Worm (Caenorhabditis elegans) whole organism, mixed stage, embryonic: Measurements from ENCODE around the gene F22H10.2.

Experiments used
- M03D4.4 ChIP-seq: sonication (generic microtip); optimal IDR thresholded peaks from 2 replicates; lab custom pipeline; 2017; ENCODE audit warnings: mild to moderate bottlenecking, missing genetic modification characterization, missing compliant biosample characterization
- bed-3 ChIP-seq: fragments of 200-800 bp; sonication (Bioruptor generic); optimal IDR thresholded peaks from 3 replicates; lab custom pipeline; 2018; ENCODE audit warnings: mild to moderate bottlenecking, missing genetic modification characterization, moderate library complexity, missing compliant biosample characterization
- blmp-1 ChIP-seq: fragments of 150-350 bp; optimal IDR thresholded peaks from 2 replicates; lab custom pipeline; 2014; ENCODE audit warnings: missing biosample characterization, missing genetic modification characterization
- ceh-39 ChIP-seq: fragments of 150-350 bp; optimal IDR thresholded peaks from 2 replicates; lab custom pipeline; 2014; ENCODE audit warnings: missing biosample characterization, missing genetic modification characterization
- ceh-43 ChIP-seq: fragments of 200-800 bp; sonication (Bioruptor generic); optimal IDR thresholded peaks from 2 replicates; lab custom pipeline; 2018; ENCODE audit warnings: mild to moderate bottlenecking, missing genetic modification characterization, moderate library complexity, missing compliant biosample characterization
- ceh-83 ChIP-seq: fragments of 200-800 bp; sonication (Bioruptor generic); optimal IDR thresholded peaks from 2 replicates; lab custom pipeline; 2018; ENCODE audit warnings: mild to moderate bottlenecking, missing genetic modification characterization, missing compliant biosample characterization
- ces-1 ChIP-seq: fragments of 150-350 bp; optimal IDR thresholded peaks from 2 replicates; lab custom pipeline; 2014; ENCODE audit warnings: missing biosample characterization, missing genetic modification reagents, missing genetic modification characterization
- cnd-1 ChIP-seq: fragments of 200-800 bp; sonication (Bioruptor generic); optimal IDR thresholded peaks from 2 replicates; lab custom pipeline; 2018; ENCODE audit warnings: mild to moderate bottlenecking, missing genetic modification characterization, missing compliant biosample characterization
- elt-1 ChIP-seq: sonication (generic microtip); optimal IDR thresholded peaks from 2 replicates; lab custom pipeline; 2017; ENCODE audit warnings: missing genetic modification characterization, mild to moderate bottlenecking, missing compliant biosample characterization, antibody characterized with exemption, moderate library complexity, borderline replicate concordance; ENCODE audit not compliant: insufficient read depth
- elt-3 ChIP-seq: fragments of 150-350 bp; optimal IDR thresholded peaks from 2 replicates; lab custom pipeline; 2014; ENCODE audit warnings: missing biosample characterization, missing genetic modification characterization
- flh-1 ChIP-seq: fragments of 200-800 bp; sonication (Bioruptor generic); optimal IDR thresholded peaks from 2 replicates; lab custom pipeline; 2018; ENCODE audit warnings: mild to moderate bottlenecking, missing genetic modification characterization, moderate library complexity, missing compliant biosample characterization
- ham-2 ChIP-seq: fragments of 200-800 bp; sonication (Bioruptor generic); optimal IDR thresholded peaks from 2 replicates; lab custom pipeline; 2018; ENCODE audit warnings: mild to moderate bottlenecking, missing genetic modification characterization, missing compliant biosample characterization
- hlh-1 ChIP-seq: fragments of 150-350 bp; optimal IDR thresholded peaks from 2 replicates; lab custom pipeline; 2014; ENCODE audit warnings: missing biosample characterization, missing genetic modification reagents, missing genetic modification characterization
- lin-13 ChIP-seq: fragments of 150-350 bp; optimal IDR thresholded peaks from 2 replicates; lab custom pipeline; 2014; ENCODE audit warnings: missing biosample characterization, missing genetic modification characterization
- lin-32 ChIP-seq: fragments of 200-800 bp; sonication (Bioruptor generic); optimal IDR thresholded peaks from 2 replicates; lab custom pipeline; 2018; ENCODE audit warnings: mild to moderate bottlenecking, missing genetic modification characterization, missing compliant biosample characterization
- lsy-2 ChIP-seq: fragments of 150-350 bp; optimal IDR thresholded peaks from 2 replicates; lab custom pipeline; 2014; ENCODE audit warnings: missing biosample characterization, missing genetic modification characterization
- mab-5 ChIP-seq: fragments of 150-350 bp; optimal IDR thresholded peaks from 2 replicates; lab custom pipeline; 2014; ENCODE audit warnings: missing biosample characterization, missing genetic modification characterization
- mep-1 ChIP-seq: fragments of 150-350 bp; optimal IDR thresholded peaks from 2 replicates; lab custom pipeline; 2017; ENCODE audit warnings: missing biosample characterization, missing genetic modification reagents, missing genetic modification characterization, inconsistent platforms
- mls-2 ChIP-seq: sonication (generic microtip); optimal IDR thresholded peaks from 2 replicates; lab custom pipeline; 2016; ENCODE audit warnings: mild to moderate bottlenecking, missing genetic modification characterization, moderate library complexity, missing compliant biosample characterization
- nhr-12 ChIP-seq: fragments of 150-350 bp; optimal IDR thresholded peaks from 2 replicates; lab custom pipeline; 2014; ENCODE audit warnings: missing biosample characterization, missing genetic modification characterization
- nhr-2 ChIP-seq: fragments of 150-350 bp; optimal IDR thresholded peaks from 2 replicates; lab custom pipeline; 2014; ENCODE audit warnings: missing biosample characterization, missing genetic modification characterization
- nhr-237 ChIP-seq: fragments of 150-350 bp; optimal IDR thresholded peaks from 2 replicates; lab custom pipeline; 2014; ENCODE audit warnings: missing biosample characterization, missing genetic modification characterization
- nhr-76 ChIP-seq: sonication (generic microtip); optimal IDR thresholded peaks from 2 replicates; lab custom pipeline; 2017; ENCODE audit warnings: missing biosample characterization, missing genetic modification characterization
- pha-4 ChIP-seq: fragments of 150-350 bp; optimal IDR thresholded peaks from 2 replicates; lab custom pipeline; 2018; ENCODE audit warnings: missing biosample characterization, missing genetic modification reagents, missing genetic modification characterization
- sem-2 ChIP-seq: fragments of 200-800 bp; sonication (Bioruptor generic); optimal IDR thresholded peaks from 2 replicates; lab custom pipeline; 2018; ENCODE audit warnings: mild to moderate bottlenecking, missing genetic modification characterization, missing compliant biosample characterization
- snpc-4 ChIP-seq: fragments of 150-350 bp; optimal IDR thresholded peaks from 2 replicates; lab custom pipeline; 2014; ENCODE audit warnings: missing biosample characterization, missing genetic modification characterization
- sptf-1 ChIP-seq: sonication (generic microtip); optimal IDR thresholded peaks from 2 replicates; lab custom pipeline; 2017; ENCODE audit warnings: mild to moderate bottlenecking, missing genetic modification characterization, moderate library complexity, missing compliant biosample characterization
- tbx-8 ChIP-seq: fragments of 200-800 bp; sonication (Bioruptor generic); optimal IDR thresholded peaks from 2 replicates; lab custom pipeline; 2018; ENCODE audit warnings: mild to moderate bottlenecking, missing genetic modification characterization, moderate library complexity, missing compliant biosample characterization
- unc-120 ChIP-seq: sonication (generic microtip); optimal IDR thresholded peaks from 2 replicates; lab custom pipeline; 2017; ENCODE audit warnings: missing genetic modification characterization, missing compliant biosample characterization; ENCODE audit not compliant: poor library complexity, severe bottlenecking
- zip-8 ChIP-seq: fragments of 150-350 bp; optimal IDR thresholded peaks from 2 replicates; lab custom pipeline; 2014; ENCODE audit warnings: missing biosample characterization, missing genetic modification characterization
- ztf-11 ChIP-seq: fragments of 150-350 bp; optimal IDR thresholded peaks from 2 replicates; lab custom pipeline; 2014; ENCODE audit warnings: missing biosample characterization, missing genetic modification characterization

Gene F22H10.2

ce11 chrX:16658309-16658708, 21.0 kb upstream of the F22H10.2 start:
- no peak for TF ChIP-seq bed-3 (GFP tag; lab: Kevin White, UChicago)
- TF ChIP-seq zip-8 (tag; lab: Kevin White, UChicago), result no peak
- no peak for TF ChIP-seq mls-2 (tag; lab: Kevin White, UChicago)
- no peak for TF ChIP-seq flh-1 (GFP tag; lab: Kevin White, UChicago)
- TF ChIP-seq nhr-76 (tag; lab: Kevin White, UChicago), result no peak
- no peak for TF ChIP-seq hlh-1
- TF ChIP-seq nhr-12, result no peak
- TF ChIP-seq mep-1 (tag; lab: Kevin White, UChicago), result no peak
- TF ChIP-seq elt-3 (tag; lab: Kevin White, UChicago), result no peak
- TF ChIP-seq ztf-11 (tag; lab: Kevin White, UChicago), result no peak

- TF ChIP-seq elt-1 (tag; lab: Kevin White, UChicago) (no peak), ces-1 (GFP tag; lab: Kevin White, UChicago) (peak; percentile 60)
- TF ChIP-seq, all 35 proteins: peak for 1
Observed at ce11 chrX:16660268-16660667, 19.1 kb upstream of the F22H10.2 start.

ce11 chrX:16662723-16663122, 16.6 kb upstream of the F22H10.2 start, which contains the start of gene F43B10.1:
F43B10.1 (minus strand) TSS chrX:16662823.
- TF ChIP-seq snpc-4, result no peak
- TF ChIP-seq bed-3 (GFP tag; lab: Kevin White, UChicago), result no peak
- TF ChIP-seq pha-4 (tag; lab: Kevin White, UChicago), result no peak
- no peak for TF ChIP-seq cnd-1

ce11 chrX:16667515-16667914, 11.8 kb upstream of the F22H10.2 start:
- TF ChIP-seq sptf-1 (tag; lab: Kevin White, UChicago), result no peak
- no peak for TF ChIP-seq ceh-39
- TF ChIP-seq ces-1 (GFP tag; lab: Kevin White, UChicago), result no peak
- no peak for TF ChIP-seq pha-4 (tag; lab: Kevin White, UChicago)
- TF ChIP-seq lsy-2 (tag; lab: Kevin White, UChicago), result no peak
- TF ChIP-seq ham-2, result no peak
- no peak for TF ChIP-seq nhr-237 (tag; lab: Kevin White, UChicago)
- no peak for TF ChIP-seq bed-3 (GFP tag; lab: Kevin White, UChicago)
- no peak for TF ChIP-seq tbx-8 (GFP tag; lab: Kevin White, UChicago)
- TF ChIP-seq cnd-1, result no peak
- TF ChIP-seq ceh-83 (GFP tag; lab: Kevin White, UChicago), result no peak
- no peak for TF ChIP-seq ceh-43

- TF ChIP-seq lin-13 (tag; lab: Kevin White, UChicago) (no peak), nhr-2 (tag; lab: Kevin White, UChicago) (no peak), ztf-11 (tag; lab: Kevin White, UChicago) (no peak), zip-8 (tag; lab: Kevin White, UChicago) (no peak), mab-5 (tag; lab: Kevin White, UChicago) (no peak), blmp-1 (no peak), elt-3 (tag; lab: Kevin White, UChicago) (no peak), lin-32 (GFP tag; lab: Kevin White, UChicago) (no peak), elt-1 (tag; lab: Kevin White, UChicago) (no peak), snpc-4 (no peak)
Observed at ce11 chrX:16669106-16669505, 10.2 kb upstream of the F22H10.2 start.

ce11 chrX:16671234-16671633, 8.1 kb upstream of the F22H10.2 start:
- TF ChIP-seq sptf-1 (tag; lab: Kevin White, UChicago) (peak; percentile 18), nhr-12 (no peak), unc-120 (no peak), M03D4.4 (tag; lab: Kevin White, UChicago) (no peak), sem-2 (GFP tag; lab: Kevin White, UChicago) (no peak)
